Worm (Caenorhabditis elegans): Measurements from ENCODE around the gene F17A2.16.
"Not testable (repeated sequence)": the region's sequence is repeated elsewhere in the genome, so short reads cannot be mapped to it uniquely, and the experiment has no call there.

Gene F17A2.16

ce11 chrX:12308045-12308499, at the start of gene F17A2.16:
TSS of gene F17A2.16 (plus strand) at chrX:12308449.
- not testable (repeated sequence) for TF ChIP-seq W03F9.2, him-1, dao-5 (tag; optimal IDR thresholded peaks at IDR 0.05)

- no peak for TF ChIP-seq W03F9.2 (tag; optimal IDR thresholded peaks at IDR 0.05)
- TF ChIP-seq dao-5 (tag; optimal IDR thresholded peaks at IDR 0.05) = no peak
Measured at ce11 chrX:12260381-12260931, 47.8 kb upstream of the F17A2.16 start, which contains the start of gene E01G6.1. TSS of gene E01G6.1 (plus strand) at chrX:12260881.

ce11 chrX:12270841-12271240, 37.4 kb upstream of the F17A2.16 start, which contains the start of gene otpl-8:
TSS of gene otpl-8 (minus strand) at chrX:12270941.
- TF ChIP-seq W03F9.2 (tag; optimal IDR thresholded peaks at IDR 0.05) (no peak), dao-5 (tag; optimal IDR thresholded peaks at IDR 0.05) (no peak), him-1 (tag; optimal IDR thresholded peaks at IDR 0.05) (no peak)

DNA sequence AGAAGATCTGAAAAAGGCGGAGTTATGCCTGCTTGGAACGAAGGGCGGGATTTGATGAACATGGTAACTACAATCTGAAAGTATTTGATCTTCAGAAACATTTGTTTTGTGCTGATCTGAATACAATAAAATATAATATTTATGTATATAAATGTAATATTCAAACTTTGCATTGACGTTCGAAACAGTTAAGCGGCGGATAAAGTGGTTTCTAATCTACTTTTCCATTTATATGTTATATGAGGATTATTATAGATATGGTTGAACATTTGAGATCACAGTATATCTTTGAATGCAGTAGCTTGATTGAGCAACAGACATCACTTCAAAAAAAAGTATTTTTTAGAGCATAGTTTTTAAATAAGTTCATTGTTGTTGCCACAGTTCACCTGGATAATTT, 34.4 kb upstream of the F17A2.16 start, which contains the start of gene H19J13.2:
Gene H19J13.2, minus strand, starts transcription at position 101 of the 400 bp plus-strand sequence.
- TF ChIP-seq him-1 (tag; optimal IDR thresholded peaks at IDR 0.05) = no peak
- TF ChIP-seq dao-5 (tag; optimal IDR thresholded peaks at IDR 0.05) = no peak
- no peak for TF ChIP-seq W03F9.2 (tag; optimal IDR thresholded peaks at IDR 0.05)

DNA sequence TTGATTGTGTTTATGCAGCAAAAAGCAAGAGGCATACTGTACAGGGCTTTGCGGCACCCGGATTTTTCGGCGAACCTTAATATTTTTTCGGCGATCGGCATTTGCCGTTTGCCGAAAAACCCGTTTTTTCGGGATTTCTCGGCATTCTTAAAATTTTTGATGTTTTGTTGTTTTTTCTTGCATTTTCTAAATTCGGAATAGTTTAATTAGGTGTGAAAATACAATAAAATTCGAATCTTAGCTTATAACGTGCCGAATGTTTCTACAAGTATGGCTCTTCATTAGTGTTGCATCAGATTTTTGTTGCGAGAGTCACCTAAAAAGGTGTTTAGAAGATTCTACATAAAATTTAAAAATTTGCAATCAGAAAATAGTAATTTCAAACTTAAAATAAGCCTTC, 32.7 kb upstream of the F17A2.16 start, which contains the start of gene C04B4.6:
Gene C04B4.6, minus strand, starts transcription at position 101 of the 400 bp plus-strand sequence.
- TF ChIP-seq dao-5 (tag; optimal IDR thresholded peaks at IDR 0.05) (no peak), him-1 (tag; optimal IDR thresholded peaks at IDR 0.05) (no peak), W03F9.2 (tag; optimal IDR thresholded peaks at IDR 0.05) (no peak)

DNA sequence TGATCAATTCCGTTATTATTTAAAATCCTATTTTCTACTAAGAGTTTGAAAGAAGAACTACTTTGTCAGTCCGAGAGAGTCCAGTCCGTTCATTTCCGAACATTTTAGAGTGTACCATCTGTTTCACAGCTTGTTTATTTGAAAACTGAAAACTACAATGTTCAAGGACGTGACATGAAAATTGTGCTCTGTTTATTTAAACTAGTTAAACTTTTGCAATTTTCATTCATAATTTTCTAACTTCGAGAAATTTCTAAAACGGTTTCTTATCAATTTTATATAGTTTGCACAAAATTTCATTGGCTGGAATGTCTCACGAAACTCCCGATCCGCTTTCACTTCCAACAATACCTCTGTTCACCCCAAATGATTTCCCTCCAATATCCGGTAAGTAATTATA, 27.8 kb upstream of the F17A2.16 start, which contains the start of gene C04B4.1:
Gene C04B4.1, plus strand, starts transcription at position 301 of the 400 bp plus-strand sequence.
- no peak for TF ChIP-seq W03F9.2 (tag; optimal IDR thresholded peaks at IDR 0.05)

- TF ChIP-seq him-1 (tag; optimal IDR thresholded peaks at IDR 0.05) (no peak), W03F9.2 (tag; optimal IDR thresholded peaks at IDR 0.05) (no peak), dao-5 (tag; optimal IDR thresholded peaks at IDR 0.05) (no peak)
Measured at ce11 chrX:12282911-12283310, 25.3 kb upstream of the F17A2.16 start, which contains the start of gene C04B4.2. TSS of gene C04B4.2 (plus strand) at chrX:12283281.

DNA sequence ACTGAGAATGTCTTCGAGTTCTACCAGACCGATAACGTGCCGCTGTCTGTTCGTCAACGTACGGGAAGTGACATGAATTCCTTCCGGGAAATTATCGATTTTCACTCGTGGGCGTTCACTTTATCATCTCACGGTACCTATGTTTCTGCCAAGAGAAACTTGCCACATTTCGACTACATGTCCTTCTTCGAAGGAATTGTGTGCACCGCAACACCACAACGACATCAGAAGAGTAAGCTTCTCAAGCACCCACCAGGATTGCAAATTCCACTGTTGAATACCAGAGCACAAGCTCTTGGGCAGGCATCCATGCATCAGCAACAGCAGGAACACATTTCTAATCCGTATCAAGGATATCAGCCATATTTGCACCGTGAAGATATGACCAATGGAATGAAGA, 24.1 kb upstream of the F17A2.16 start:
- no peak for TF ChIP-seq him-1 (tag; optimal IDR thresholded peaks at IDR 0.05)
- TF ChIP-seq dao-5 (tag; optimal IDR thresholded peaks at IDR 0.05) = no peak
- TF ChIP-seq W03F9.2 (tag; optimal IDR thresholded peaks at IDR 0.05) = no peak

DNA sequence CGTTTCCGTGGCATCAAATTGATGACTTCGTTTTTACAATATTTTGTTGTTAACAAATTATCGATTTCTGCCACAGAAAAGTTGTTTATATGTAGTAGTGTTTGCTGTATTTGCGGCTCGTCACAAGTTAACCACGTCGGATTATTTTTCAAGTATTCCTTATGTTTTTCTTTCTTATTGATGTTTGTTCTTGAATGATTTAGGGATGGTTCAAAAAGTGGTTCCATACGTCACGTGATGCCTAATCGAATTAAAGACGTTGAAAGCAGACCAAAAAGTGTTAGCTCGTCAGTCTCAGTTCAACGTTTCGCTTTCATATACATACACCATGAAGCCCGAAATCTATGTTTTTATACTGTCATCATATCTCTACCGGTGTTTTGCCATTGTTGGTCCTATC, 22.8 kb upstream of the F17A2.16 start, which contains the start of gene lips-2:
Gene lips-2, plus strand, starts transcription at position 301 of the 400 bp plus-strand sequence.
- no peak for TF ChIP-seq W03F9.2 (tag; optimal IDR thresholded peaks at IDR 0.05)
- no peak for TF ChIP-seq him-1 (tag; optimal IDR thresholded peaks at IDR 0.05)
- TF ChIP-seq dao-5 (tag; optimal IDR thresholded peaks at IDR 0.05) = no peak

DNA sequence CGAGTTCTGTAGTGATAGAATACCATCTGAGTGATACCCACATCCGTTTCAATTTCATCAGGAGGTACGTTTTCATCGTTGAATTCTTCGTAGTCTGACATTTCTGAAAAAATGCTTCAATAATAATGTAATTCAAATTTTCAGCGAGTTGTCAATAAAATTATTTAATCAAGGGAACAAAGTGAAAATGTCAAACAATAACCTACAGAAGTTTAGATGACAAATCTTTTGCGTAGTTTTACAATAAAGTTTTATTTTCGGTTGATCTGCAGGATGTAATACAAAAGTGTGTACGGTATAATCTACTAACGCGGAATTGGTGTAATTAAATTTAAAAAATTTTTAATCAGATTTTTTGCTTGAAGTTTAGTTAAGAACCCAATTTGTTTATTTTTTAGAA, 20.0 kb upstream of the F17A2.16 start, which contains the start of gene C04B4.5:
Gene C04B4.5, minus strand, starts transcription at position 101 of the 400 bp plus-strand sequence.
- TF ChIP-seq W03F9.2 (tag; optimal IDR thresholded peaks at IDR 0.05) = no peak
- TF ChIP-seq him-1 (tag; optimal IDR thresholded peaks at IDR 0.05) = no peak
- TF ChIP-seq dao-5 (tag; optimal IDR thresholded peaks at IDR 0.05) = no peak

DNA sequence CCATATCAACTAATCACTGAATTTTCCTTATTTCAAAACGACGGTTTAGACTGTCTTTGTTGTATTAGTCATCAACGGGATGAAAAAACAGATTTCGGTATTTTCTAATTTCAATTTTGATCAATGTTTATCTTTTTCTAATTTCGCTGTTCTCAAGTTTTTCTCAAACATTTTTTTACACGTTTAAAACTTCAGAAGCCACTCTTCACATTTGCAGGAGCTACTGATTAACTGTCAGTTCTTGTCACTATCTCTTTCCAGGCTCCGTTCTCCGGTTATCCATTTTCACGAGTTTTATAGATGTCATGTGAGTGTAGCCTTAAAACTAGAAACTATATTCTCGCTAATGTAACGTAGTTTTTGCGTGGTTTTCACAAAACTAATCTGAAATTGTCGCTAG, 17.7 kb upstream of the F17A2.16 start, which contains the start of gene C04B4.4:
Gene C04B4.4, plus strand, starts transcription at position 301 of the 400 bp plus-strand sequence.
- no peak for TF ChIP-seq dao-5 (tag; optimal IDR thresholded peaks at IDR 0.05)
- no peak for TF ChIP-seq him-1 (tag; optimal IDR thresholded peaks at IDR 0.05)
- no peak for TF ChIP-seq W03F9.2 (tag; optimal IDR thresholded peaks at IDR 0.05)

ce11 chrX:12294263-12294662, 14.0 kb upstream of the F17A2.16 start, which contains the start of gene W06D11.1:
TSS of gene W06D11.1 (plus strand) at chrX:12294563.
- no peak for TF ChIP-seq W03F9.2 (tag; optimal IDR thresholded peaks at IDR 0.05)
- TF ChIP-seq him-1 (tag; optimal IDR thresholded peaks at IDR 0.05) = no peak
- TF ChIP-seq dao-5 (tag; optimal IDR thresholded peaks at IDR 0.05) = no peak

- TF ChIP-seq him-1 (tag; optimal IDR thresholded peaks at IDR 0.05) = no peak
- TF ChIP-seq W03F9.2 (tag; optimal IDR thresholded peaks at IDR 0.05) = no peak
- TF ChIP-seq dao-5 (tag; optimal IDR thresholded peaks at IDR 0.05) = no peak
Measured at ce11 chrX:12296392-12296791, 11.9 kb upstream of the F17A2.16 start, which contains the start of gene W06D11.2. TSS of gene W06D11.2 (minus strand) at chrX:12296730.

DNA sequence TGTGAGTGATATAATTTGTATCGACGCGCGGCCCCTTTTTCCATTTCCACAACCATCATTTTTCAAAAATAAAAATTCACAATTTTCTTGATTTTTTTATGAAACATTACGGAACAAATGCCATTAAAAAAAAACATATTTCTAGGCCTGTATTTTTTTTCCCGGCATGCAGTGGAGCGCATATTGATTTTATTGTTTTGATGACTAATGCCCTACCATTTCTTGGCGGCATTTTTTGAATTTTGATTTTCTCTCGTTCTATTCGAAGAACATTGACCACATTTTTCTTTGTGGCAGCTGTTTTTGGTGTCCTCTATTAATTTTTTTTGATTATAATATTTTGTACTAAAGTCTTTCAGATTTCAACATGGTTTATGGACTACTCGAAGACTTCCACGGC, 9.9 kb upstream of the F17A2.16 start, which contains the start of gene W06D11.3:
Gene W06D11.3, plus strand, starts transcription at position 360 of the 400 bp plus-strand sequence.
- TF ChIP-seq him-1 (tag; optimal IDR thresholded peaks at IDR 0.05) = no peak
- TF ChIP-seq dao-5 (tag; optimal IDR thresholded peaks at IDR 0.05) = no peak
- TF ChIP-seq W03F9.2 (tag; optimal IDR thresholded peaks at IDR 0.05) = no peak

Measured in whole organism, L4/young adult.